Worm (Caenorhabditis elegans) whole organism, L1 larva: Measurements from ENCODE around the gene C34C12.8.
A peak's percentile ranks its signal among the peaks of the same experiment; 100 is the strongest.

Source experiments
- C16A3.4 ChIP-seq: fragments of 150-350 bp; optimal IDR thresholded peaks from 2 replicates; lab custom pipeline; 2014; ENCODE audit warnings: missing biosample characterization, missing genetic modification characterization
- Y116A8C.19 ChIP-seq: sonication (generic microtip); optimal IDR thresholded peaks from 2 replicates; lab custom pipeline; 2016; ENCODE audit warnings: missing compliant biosample characterization, missing genetic modification characterization, borderline replicate concordance
- alr-1 ChIP-seq: fragments of 200-800 bp; sonication (Bioruptor generic); optimal IDR thresholded peaks from 2 replicates; lab custom pipeline; 2018; ENCODE audit warnings: borderline replicate concordance, mild to moderate bottlenecking, missing genetic modification characterization, missing compliant biosample characterization
- blmp-1 ChIP-seq: fragments of 150-350 bp; optimal IDR thresholded peaks from 2 replicates; lab custom pipeline; 2014; ENCODE audit warnings: missing biosample characterization, missing genetic modification characterization
- ceh-82 ChIP-seq, 3 experiments: fragments of 150-350 bp in 1 of 3; sonication (generic microtip) in 2 of 3; optimal IDR thresholded peaks; 2 replicates each; lab custom pipeline; 2014 to 2017; ENCODE audit warnings: missing biosample characterization in 3 of 3, missing genetic modification characterization in 3 of 3
- ceh-90 ChIP-seq: sonication (generic microtip); optimal IDR thresholded peaks from 2 replicates; lab custom pipeline; 2016; ENCODE audit warnings: missing genetic modification characterization, missing compliant biosample characterization
- efl-1 ChIP-seq, 4 experiments: fragments of 150-350 bp; optimal IDR thresholded peaks in 3 of 4; peaks in 1 of 4; 1 replicate in 1 of 4; 2 replicates in 3 of 4; lab custom pipeline; 2014; ENCODE audit warnings: missing biosample characterization in 2 of 4, missing genetic modification characterization in 2 of 4, missing genetic modification reagents in 2 of 4
- egl-27 ChIP-seq, 2 experiments: fragments of 150-350 bp in 1 of 2; sonication (generic microtip); optimal IDR thresholded peaks; 3 replicates each; lab custom pipeline; 2017 to 2018; ENCODE audit warnings: missing biosample characterization in 2 of 2, missing genetic modification characterization in 2 of 2, missing genetic modification reagents in 2 of 2
- elt-2 ChIP-seq: sonication (generic microtip); optimal IDR thresholded peaks from 2 replicates; lab custom pipeline; 2016; ENCODE audit warnings: missing genetic modification characterization, mild to moderate bottlenecking, inconsistent platforms, missing compliant biosample characterization, missing genetic modification reagents
- fkh-10 ChIP-seq: sonication (generic microtip); optimal IDR thresholded peaks from 2 replicates; lab custom pipeline; 2017; ENCODE audit warnings: missing biosample characterization, missing genetic modification reagents, missing genetic modification characterization
- grh-1 ChIP-seq: fragments of 200-800 bp; sonication (Bioruptor generic); IDR thresholded peaks from 2 replicates; pipeline ENCODE4 v1.3.6; 2022; ENCODE audit warnings: missing genetic modification reagents, missing genetic modification characterization, missing compliant biosample characterization
- hlh-17 ChIP-seq: fragments of 200-800 bp; sonication (Bioruptor generic); optimal IDR thresholded peaks from 2 replicates; lab custom pipeline; 2018; ENCODE audit warnings: missing genetic modification characterization, mild to moderate bottlenecking, missing compliant biosample characterization, moderate library complexity, borderline replicate concordance
- hpl-2 ChIP-seq: fragments of 150-350 bp; optimal IDR thresholded peaks from 2 replicates; lab custom pipeline; 2014; ENCODE audit warnings: missing biosample characterization, missing genetic modification reagents, missing genetic modification characterization
- irx-1 ChIP-seq: sonication (generic microtip); optimal IDR thresholded peaks from 2 replicates; lab custom pipeline; 2016; ENCODE audit warnings: missing genetic modification characterization, missing compliant biosample characterization
- jun-1 ChIP-seq: fragments of 150-350 bp; optimal IDR thresholded peaks from 2 replicates; lab custom pipeline; 2014; ENCODE audit warnings: missing biosample characterization, missing genetic modification reagents, missing genetic modification characterization
- lin-15B ChIP-seq: fragments of 150-350 bp; sonication (generic microtip); optimal IDR thresholded peaks from 3 replicates; lab custom pipeline; 2014; ENCODE audit warnings: missing biosample characterization, missing genetic modification characterization
- lin-39 ChIP-seq: fragments of 150-350 bp; optimal IDR thresholded peaks from 2 replicates; lab custom pipeline; 2014; ENCODE audit warnings: missing biosample characterization, missing genetic modification reagents, missing genetic modification characterization
- lir-3 ChIP-seq: sonication (generic microtip); optimal IDR thresholded peaks from 2 replicates; lab custom pipeline; 2016; ENCODE audit warnings: mild to moderate bottlenecking, missing genetic modification characterization, moderate library complexity, missing compliant biosample characterization; ENCODE audit not compliant: poor library complexity
- mab-9 ChIP-seq: fragments of 200-800 bp; sonication (Bioruptor generic); IDR thresholded peaks from 2 replicates; pipeline ENCODE4 v1.3.6; 2022; ENCODE audit warnings: missing genetic modification reagents, missing genetic modification characterization, missing compliant biosample characterization
- mdl-1 ChIP-seq, 2 experiments: fragments of 150-350 bp; optimal IDR thresholded peaks; 2 replicates each; lab custom pipeline; 2014 to 2017; ENCODE audit warnings: missing biosample characterization in 2 of 2, missing genetic modification characterization in 2 of 2, inconsistent platforms in 1 of 2
- mep-1 ChIP-seq: fragments of 150-350 bp; optimal IDR thresholded peaks from 2 replicates; lab custom pipeline; 2014; ENCODE audit warnings: missing biosample characterization, missing genetic modification characterization
- nhr-12 ChIP-seq: sonication (generic microtip); optimal IDR thresholded peaks from 2 replicates; lab custom pipeline; 2017; ENCODE audit warnings: missing biosample characterization, missing genetic modification characterization
- nhr-19 ChIP-seq: fragments of 200-800 bp; sonication (Bioruptor generic); conservative IDR thresholded peaks from 2 replicates; pipeline ENCODE4 v1.3.6; 2022; ENCODE audit warnings: missing genetic modification characterization, missing compliant biosample characterization
- nhr-20 ChIP-seq: sonication (generic microtip); optimal IDR thresholded peaks from 2 replicates; lab custom pipeline; 2016; ENCODE audit warnings: mild to moderate bottlenecking, missing genetic modification characterization, missing compliant biosample characterization
- nhr-237 ChIP-seq: fragments of 150-350 bp; optimal IDR thresholded peaks from 2 replicates; lab custom pipeline; 2014; ENCODE audit warnings: missing biosample characterization, missing genetic modification characterization
- nhr-28 ChIP-seq: fragments of 150-350 bp; optimal IDR thresholded peaks from 2 replicates; lab custom pipeline; 2014; ENCODE audit warnings: missing biosample characterization, missing genetic modification characterization
- nhr-47 ChIP-seq: sonication (generic microtip); optimal IDR thresholded peaks from 2 replicates; lab custom pipeline; 2016; ENCODE audit warnings: mild to moderate bottlenecking, missing genetic modification characterization, moderate library complexity, missing compliant biosample characterization
- nhr-71 ChIP-seq: sonication (generic microtip); optimal IDR thresholded peaks from 2 replicates; lab custom pipeline; 2016; ENCODE audit warnings: mild to moderate bottlenecking, missing genetic modification characterization, moderate library complexity, missing compliant biosample characterization
- nhr-76 ChIP-seq: sonication (generic microtip); optimal IDR thresholded peaks from 2 replicates; lab custom pipeline; 2017; ENCODE audit warnings: missing biosample characterization, missing genetic modification characterization
- nhr-77 ChIP-seq: fragments of 150-350 bp; optimal IDR thresholded peaks from 2 replicates; lab custom pipeline; 2014; ENCODE audit warnings: missing biosample characterization, missing genetic modification characterization
- nhr-84 ChIP-seq: sonication (generic microtip); optimal IDR thresholded peaks from 2 replicates; lab custom pipeline; 2017; ENCODE audit warnings: missing biosample characterization, missing genetic modification characterization
- pax-3 ChIP-seq: fragments of 200-800 bp; sonication (Bioruptor generic); optimal IDR thresholded peaks from 2 replicates; lab custom pipeline; 2018; ENCODE audit warnings: mild to moderate bottlenecking, missing genetic modification characterization, moderate library complexity, missing compliant biosample characterization
- rnt-1 ChIP-seq: sonication (generic microtip); optimal IDR thresholded peaks from 2 replicates; lab custom pipeline; 2016; ENCODE audit warnings: mild to moderate bottlenecking, missing genetic modification characterization, moderate library complexity, missing compliant biosample characterization
- skn-1 ChIP-seq: fragments of 150-350 bp; optimal IDR thresholded peaks from 2 replicates; lab custom pipeline; 2014; ENCODE audit warnings: missing biosample characterization, missing genetic modification characterization
- snu-23 ChIP-seq: sonication (generic microtip); optimal IDR thresholded peaks from 2 replicates; lab custom pipeline; 2016; ENCODE audit warnings: missing genetic modification characterization, missing compliant biosample characterization
- sup-37 ChIP-seq: fragments of 200-800 bp; sonication (Bioruptor generic); optimal IDR thresholded peaks from 2 replicates; lab custom pipeline; 2018; ENCODE audit warnings: mild to moderate bottlenecking, missing genetic modification characterization, missing compliant biosample characterization
- tbx-2 ChIP-seq: sonication (generic microtip); optimal IDR thresholded peaks from 2 replicates; lab custom pipeline; 2016; ENCODE audit warnings: missing genetic modification characterization, missing compliant biosample characterization
- unc-62 ChIP-seq: fragments of 150-350 bp; optimal IDR thresholded peaks from 2 replicates; lab custom pipeline; 2014; ENCODE audit warnings: missing biosample characterization, missing genetic modification reagents, missing genetic modification characterization
- unc-98 ChIP-seq: fragments of 200-800 bp; sonication (Bioruptor generic); IDR thresholded peaks from 2 replicates; pipeline ENCODE4 v1.3.6; 2022; ENCODE audit warnings: missing genetic modification characterization, missing compliant biosample characterization
- zip-4 ChIP-seq: fragments of 200-800 bp; sonication (Bioruptor generic); optimal IDR thresholded peaks from 2 replicates; lab custom pipeline; 2018; ENCODE audit warnings: mild to moderate bottlenecking, missing genetic modification characterization, moderate library complexity, missing compliant biosample characterization
- ztf-11 ChIP-seq, 2 experiments: sonication (generic microtip); optimal IDR thresholded peaks; 2 replicates each; lab custom pipeline; 2016 to 2017; ENCODE audit warnings: missing genetic modification characterization in 2 of 2, missing biosample characterization in 1 of 2, missing compliant biosample characterization in 1 of 2

C34C12.8 gene

ce11 chrIII:3414412-3414811 lies 45.8 kb upstream of the C34C12.8 start:
- TF ChIP-seq nhr-237 (tag; lab: Kevin White, UChicago) = no peak
- TF ChIP-seq efl-1 (optimal IDR thresholded peaks at IDR 0.05; lab: Kevin White, UChicago) = no peak
- TF ChIP-seq efl-1 (GFP tag; optimal IDR thresholded peaks at IDR 0.05 in 1 of 2; lab: Kevin White, UChicago) = peak in 1 of 2 experiments; percentile 17

- TF ChIP-seq alr-1 = no peak
- TF ChIP-seq snu-23 (GFP tag; lab: Kevin White, UChicago) = no peak
- TF ChIP-seq irx-1 = no peak
These were observed 42.8 kb upstream of the C34C12.8 start for ce11 chrIII:3417453-3417852.

DNA sequence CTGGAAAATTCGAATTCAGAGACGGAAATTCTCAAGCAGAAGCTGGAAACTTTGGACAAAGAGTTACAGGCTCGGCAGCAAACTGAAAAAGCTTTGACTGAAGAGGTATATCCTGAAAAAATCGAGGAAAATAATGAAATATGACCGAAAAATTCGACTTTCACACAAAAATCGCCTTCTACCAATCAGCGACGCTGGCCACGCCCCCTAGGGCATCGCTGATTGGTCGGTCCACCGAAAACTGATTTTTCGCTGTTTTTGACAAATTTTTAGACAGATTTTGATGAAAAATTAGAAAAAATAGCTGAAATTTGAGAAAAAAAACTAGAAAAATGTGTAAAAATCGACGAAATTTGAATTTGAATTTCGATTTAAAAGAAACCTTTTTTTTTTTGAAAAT lies 41.3 kb upstream of the C34C12.8 start:
- TF ChIP-seq nhr-77 (tag; lab: Kevin White, UChicago) (no peak), nhr-76 (tag; lab: Kevin White, UChicago) (no peak), lin-39 (tag; lab: Kevin White, UChicago) (no peak), unc-62 (GFP tag; lab: Kevin White, UChicago) (no peak), nhr-19 (no peak), mep-1 (tag; lab: Kevin White, UChicago) (no peak), lin-15B (tag; lab: Kevin White, UChicago) (no peak), fkh-10 (GFP tag; lab: Kevin White, UChicago) (no peak), skn-1 (no peak), nhr-28 (no peak), mdl-1 (tag; optimal IDR thresholded peaks at IDR 0.05; lab: Kevin White, UChicago) (no peak), grh-1 (no peak), ceh-82 (tag; optimal IDR thresholded peaks at IDR 0.05; lab: Kevin White, UChicago) (no peak), C16A3.4 (tag; lab: Kevin White, UChicago) (no peak), nhr-237 (tag; lab: Kevin White, UChicago) (no peak), ztf-11 (tag; optimal IDR thresholded peaks at IDR 0.05; lab: Kevin White, UChicago) (no peak), nhr-71 (tag; lab: Kevin White, UChicago) (no peak), nhr-84 (tag; lab: Kevin White, UChicago) (no peak)
- TF ChIP-seq, all 84 proteins: peak for 0

- TF ChIP-seq hpl-2 (GFP tag; lab: Kevin White, UChicago) (no peak), nhr-20 (tag; lab: Kevin White, UChicago) (no peak), zip-4 (GFP tag; lab: Kevin White, UChicago) (no peak), tbx-2 (tag; lab: Kevin White, UChicago) (no peak), jun-1 (tag; lab: Kevin White, UChicago) (no peak), pax-3 (tag; lab: Kevin White, UChicago) (no peak), nhr-12 (tag; lab: Kevin White, UChicago) (no peak), ceh-90 (tag; lab: Kevin White, UChicago) (no peak)
These were observed 36.3 kb upstream of the C34C12.8 start for ce11 chrIII:3423924-3424323.

DNA sequence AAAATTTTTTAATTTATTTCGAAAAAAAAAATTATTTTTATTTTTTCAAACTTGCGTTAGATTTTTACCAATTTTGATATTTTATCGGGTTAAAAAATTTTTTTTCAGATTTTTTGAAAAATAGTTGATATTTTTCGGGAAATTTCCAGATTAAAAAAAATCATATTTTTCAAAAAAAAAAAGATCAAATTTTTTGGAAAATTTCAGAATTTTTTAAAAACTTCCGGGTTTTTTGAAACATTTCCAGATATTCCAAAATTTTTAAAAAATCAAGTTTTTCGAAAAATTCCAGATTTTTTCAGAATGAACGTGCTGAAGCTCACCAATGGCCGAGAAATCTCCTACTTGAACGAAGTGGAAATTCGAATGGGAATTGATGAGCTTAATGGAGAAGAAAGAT lies 34.8 kb upstream of the C34C12.8 start, which contains the start of gene metl-18:
TSS of gene metl-18 (plus strand) at position 301 of the 400 bp plus-strand sequence.
- TF ChIP-seq unc-98 = no peak
- TF ChIP-seq Y116A8C.19 = no peak
- no peak for TF ChIP-seq efl-1 (optimal IDR thresholded peaks at IDR 0.05; lab: Kevin White, UChicago)
- peak in 1 of 2 experiments; percentile 34 for TF ChIP-seq efl-1 (GFP tag; optimal IDR thresholded peaks at IDR 0.05 in 1 of 2; lab: Kevin White, UChicago)
- TF ChIP-seq, all 84 proteins: peak for 1

ce11 chrIII:3426741-3427140 lies 33.5 kb upstream of the C34C12.8 start:
- TF ChIP-seq rnt-1 (tag; lab: Kevin White, UChicago) = no peak
- no peak for TF ChIP-seq hlh-17 (GFP tag; lab: Kevin White, UChicago)
- no peak for TF ChIP-seq mab-9 (GFP tag; lab: Robert Waterston, UW)
- no peak for TF ChIP-seq lir-3 (tag; lab: Kevin White, UChicago)
- TF ChIP-seq nhr-47 = no peak
- no peak for TF ChIP-seq blmp-1 (tag; lab: Kevin White, UChicago)
- TF ChIP-seq nhr-77 (tag; lab: Kevin White, UChicago) = no peak
- TF ChIP-seq egl-27 (tag; optimal IDR thresholded peaks at IDR 0.05; lab: Kevin White, UChicago) = no peak
- TF ChIP-seq ztf-11 (tag; optimal IDR thresholded peaks at IDR 0.05; lab: Kevin White, UChicago) = no peak
- no peak for TF ChIP-seq elt-2 (tag; lab: Kevin White, UChicago)
- TF ChIP-seq zip-4 (GFP tag; lab: Kevin White, UChicago) = no peak
- no peak for TF ChIP-seq sup-37 (GFP tag; lab: Kevin White, UChicago)
- no peak for TF ChIP-seq nhr-76 (tag; lab: Kevin White, UChicago)
